Worm (Caenorhabditis elegans) whole organism, L3 larva: ENCODE measurements around the gene Y67H2A.2.

Experiments used
- ama-1 ChIP-seq: fragments of 150-350 bp; optimal IDR thresholded peaks from 2 replicates; lab custom pipeline; 2018
- ceh-82 ChIP-seq: fragments of 150-350 bp; optimal IDR thresholded peaks from 2 replicates; lab custom pipeline; 2014; ENCODE audit warnings: missing biosample characterization, missing genetic modification characterization
- lin-15B ChIP-seq: fragments of 150-350 bp; optimal IDR thresholded peaks from 2 replicates; lab custom pipeline; 2014; ENCODE audit warnings: missing biosample characterization, missing genetic modification characterization
- nhr-11 ChIP-seq: fragments of 150-350 bp; optimal IDR thresholded peaks from 2 replicates; lab custom pipeline; 2014; ENCODE audit warnings: missing biosample characterization, missing genetic modification characterization
- nhr-28 ChIP-seq: fragments of 150-350 bp; optimal IDR thresholded peaks from 2 replicates; lab custom pipeline; 2014; ENCODE audit warnings: missing biosample characterization, missing genetic modification characterization
- nhr-77 ChIP-seq: fragments of 150-350 bp; optimal IDR thresholded peaks from 2 replicates; lab custom pipeline; 2014; ENCODE audit warnings: missing biosample characterization, missing genetic modification characterization
- pha-4 ChIP-seq: fragments of 150-350 bp; optimal IDR thresholded peaks from 2 replicates; lab custom pipeline; 2014; ENCODE audit warnings: missing biosample characterization, missing genetic modification reagents, missing genetic modification characterization
- pqm-1 ChIP-seq: fragments of 150-350 bp; optimal IDR thresholded peaks from 2 replicates; lab custom pipeline; 2017; ENCODE audit warnings: missing biosample characterization, missing genetic modification characterization, inconsistent platforms
- skn-1 ChIP-seq: fragments of 150-350 bp; optimal IDR thresholded peaks from 2 replicates; lab custom pipeline; 2014; ENCODE audit warnings: missing biosample characterization, missing genetic modification characterization
- tbx-2 ChIP-seq: sonication (generic microtip); optimal IDR thresholded peaks from 2 replicates; lab custom pipeline; 2016; ENCODE audit warnings: mild to moderate bottlenecking, missing genetic modification characterization, missing compliant biosample characterization
- ztf-4 ChIP-seq: fragments of 150-350 bp; optimal IDR thresholded peaks from 2 replicates; lab custom pipeline; 2014; ENCODE audit warnings: missing biosample characterization, missing genetic modification characterization

DNA sequence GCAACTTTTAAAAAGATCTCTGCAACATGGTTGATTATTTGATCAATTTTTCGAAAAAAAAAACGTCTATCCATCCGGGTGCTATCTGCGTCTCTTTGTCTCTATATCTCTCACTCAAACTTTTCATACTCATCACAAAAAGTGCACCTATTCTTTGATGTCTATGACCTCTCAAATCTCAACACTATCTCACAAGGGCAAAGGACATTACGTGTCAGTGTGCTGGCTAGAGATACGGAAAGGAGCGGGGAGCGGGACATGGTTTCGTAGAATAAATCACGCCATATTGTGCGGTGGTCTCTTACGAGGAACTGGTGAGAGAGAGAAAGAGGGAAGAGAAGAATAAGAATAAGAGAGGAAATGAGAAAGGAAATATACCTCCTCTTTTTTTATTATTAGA, 24.8 kb upstream of the Y67H2A.2 start:
- peak; percentile 54 for TF ChIP-seq nhr-11 (tag; lab: Kevin White, UChicago)
- TF ChIP-seq nhr-77 (tag; lab: Kevin White, UChicago), result no peak
- no peak for TF ChIP-seq skn-1
- peak; percentile 95 for TF ChIP-seq pqm-1 (tag; lab: Kevin White, UChicago)
- TF ChIP-seq nhr-28 (tag; lab: Kevin White, UChicago), result no peak
- TF ChIP-seq ztf-4, result no peak
- TF ChIP-seq tbx-2 (tag; lab: Kevin White, UChicago), result peak; percentile 38
- no peak for TF ChIP-seq ama-1 (lab: Kevin White, UChicago)
- peak; percentile 56 for TF ChIP-seq lin-15B (tag; lab: Kevin White, UChicago)
- TF ChIP-seq pha-4, result peak; percentile 69
- no peak for TF ChIP-seq ceh-82
